Fruit fly (Drosophila melanogaster): ENCODE results near the gene sloth2.

Gene sloth2

dm6 chrX:6983500-6984320 lies 27.4 kb upstream of the sloth2 start (continued):
- no peak for TF ChIP-seq salm (tag; optimal IDR thresholded peaks at IDR 0.05)
- TF ChIP-seq mirr (GFP tag; optimal IDR thresholded peaks at IDR 0.05), result no peak
- no peak for TF ChIP-seq kay (GFP tag; optimal IDR thresholded peaks at IDR 0.05)
- TF ChIP-seq CG6854 (GFP tag; optimal IDR thresholded peaks at IDR 0.05), result no peak
- no peak for TF ChIP-seq zen2 (GFP tag; IDR thresholded peaks at IDR 0.05; ENCODE audit: partially characterized antibody)
- TF ChIP-seq CG31365 (tag; optimal IDR thresholded peaks at IDR 0.05), result no peak
- peak; percentile 12 for TF ChIP-seq CG15479 (GFP tag; optimal IDR thresholded peaks at IDR 0.05)
- no peak for TF ChIP-seq CG12104 (GFP tag; optimal IDR thresholded peaks at IDR 0.05)
- TF ChIP-seq CG10431 (GFP tag; optimal IDR thresholded peaks at IDR 0.05), result no peak
- peak; percentile 5 for TF ChIP-seq BEAF-32 (GFP tag; optimal IDR thresholded peaks at IDR 0.05)
- no peak for TF ChIP-seq repo (GFP tag; optimal IDR thresholded peaks at IDR 0.05)
- no peak for TF ChIP-seq Hmr (GFP tag; optimal IDR thresholded peaks at IDR 0.05)
- TF ChIP-seq CG31388 (GFP tag; optimal IDR thresholded peaks at IDR 0.05), result no peak
- TF ChIP-seq Neu2 (GFP tag; optimal IDR thresholded peaks at IDR 0.05; ENCODE audit: borderline replicate concordance), result no peak
- no peak for TF ChIP-seq knrl (GFP tag; IDR thresholded peaks at IDR 0.05; ENCODE audit: partially characterized antibody)
- no peak for TF ChIP-seq sob (GFP tag; IDR thresholded peaks at IDR 0.05)
- peak; percentile 27 for TF ChIP-seq nmo (GFP tag; optimal IDR thresholded peaks at IDR 0.05)
- TF ChIP-seq YL-1 (GFP tag; optimal IDR thresholded peaks at IDR 0.05), result no peak
- TF ChIP-seq stwl (tag; optimal IDR thresholded peaks at IDR 0.05), result no peak
- no peak for TF ChIP-seq bowl (GFP tag; IDR thresholded peaks at IDR 0.05)
- TF ChIP-seq yki (optimal IDR thresholded peaks at IDR 0.05), result no peak
- peak; percentile 57; the same call in 1 of the 2 replicates for TF ChIP-seq Xrp1 (GFP tag; IDR thresholded peaks at IDR 0.05)
- TF ChIP-seq ftz-f1 (GFP tag; optimal IDR thresholded peaks at IDR 0.05), result no peak
- peak; percentile 48 for TF ChIP-seq pfk (GFP tag; optimal IDR thresholded peaks at IDR 0.05)
- no peak for TF ChIP-seq CG12071 (GFP tag; optimal IDR thresholded peaks at IDR 0.05)
- TF ChIP-seq Optix (GFP tag; IDR thresholded peaks at IDR 0.05), result no peak
- TF ChIP-seq lola (GFP tag; optimal IDR thresholded peaks at IDR 0.05), result peak in 1 of 3 experiments; percentile 28
- no peak for TF ChIP-seq da (GFP tag; optimal IDR thresholded peaks at IDR 0.05)
- TF ChIP-seq CG12659 (GFP tag; optimal IDR thresholded peaks at IDR 0.05), result no peak
- TF ChIP-seq Fer1 (GFP tag; optimal IDR thresholded peaks at IDR 0.05), result no peak
- no peak for TF ChIP-seq az2 (GFP tag; optimal IDR thresholded peaks at IDR 0.05)
- TF ChIP-seq Deaf1 (tag; optimal IDR thresholded peaks at IDR 0.05), result no peak
- no peak for TF ChIP-seq stc (GFP tag; IDR thresholded peaks at IDR 0.05)
- no peak for TF ChIP-seq CG1529 (GFP tag; optimal IDR thresholded peaks at IDR 0.05)
- TF ChIP-seq fd3F (GFP tag; optimal IDR thresholded peaks at IDR 0.05), result no peak
- TF ChIP-seq bigmax (GFP tag; optimal IDR thresholded peaks at IDR 0.05), result no peak
- TF ChIP-seq CG16863 (GFP tag; optimal IDR thresholded peaks at IDR 0.05), result no peak
- no peak for TF ChIP-seq Bteb2 (GFP tag; optimal IDR thresholded peaks at IDR 0.05)
- TF ChIP-seq Meics (GFP tag; optimal IDR thresholded peaks at IDR 0.05), result no peak
- TF ChIP-seq bsh (GFP tag; optimal IDR thresholded peaks at IDR 0.05), result peak in 1 of 2 experiments; percentile 42
- no peak for TF ChIP-seq ranshi (GFP tag; IDR thresholded peaks at IDR 0.05)
- peak; percentile 40 for TF ChIP-seq CG10267 (tag; optimal IDR thresholded peaks at IDR 0.05)
- TF ChIP-seq Aef1 (GFP tag; IDR thresholded peaks at IDR 0.05), result no peak
- no peak for TF ChIP-seq hkb (optimal IDR thresholded peaks at IDR 0.05)
- no peak for TF ChIP-seq hkb (GFP tag; IDR thresholded peaks at IDR 0.05)
- TF ChIP-seq HLHmδ (GFP tag; optimal IDR thresholded peaks at IDR 0.05), result no peak
- no peak for TF ChIP-seq CG32532 (GFP tag; IDR thresholded peaks at IDR 0.05)
- TF ChIP-seq CG3847 (GFP tag; IDR thresholded peaks at IDR 0.05), result no peak
- no peak for TF ChIP-seq CG10543 (GFP tag; optimal IDR thresholded peaks at IDR 0.05)
- no peak for TF ChIP-seq CG4854 (GFP tag; optimal IDR thresholded peaks at IDR 0.05)
